Fruit fly (Drosophila melanogaster) whole organism, wandering third instar larva: ENCODE measurements around the gene CG14854.
A peak's percentile ranks its signal among the peaks of the same experiment; 100 is the strongest.

Source experiments
- Abd-B ChIP-seq: fragments of >200 bp; optimal IDR thresholded peaks from 2 replicates; lab custom pipeline; 2017; ENCODE audit warnings: missing biosample characterization, missing genetic modification characterization
- CG32264 ChIP-seq: fragments of 200-800 bp; sonication (Bioruptor generic); optimal IDR thresholded peaks from 2 replicates; lab custom pipeline; 2016; ENCODE audit warnings: missing biosample characterization, missing genetic modification characterization
- CG9705 ChIP-seq: fragments of 200-800 bp; sonication (Bioruptor generic); optimal IDR thresholded peaks from 2 replicates; lab custom pipeline; 2018; ENCODE audit warnings: missing biosample characterization, mild to moderate bottlenecking, missing genetic modification characterization
- CrebA ChIP-seq: fragments of 200-800 bp; sonication (Bioruptor generic); optimal IDR thresholded peaks from 2 replicates; lab custom pipeline; 2016; ENCODE audit warnings: missing biosample characterization, mild to moderate bottlenecking, missing genetic modification characterization, borderline replicate concordance
- Dfd ChIP-seq: fragments of >200 bp; optimal IDR thresholded peaks from 2 replicates; lab custom pipeline; 2017; ENCODE audit warnings: missing biosample characterization, missing genetic modification characterization
- Dif ChIP-seq: fragments of 200-275, 200-300 bp; sonication (Bioruptor generic); optimal IDR thresholded peaks from 2 replicates; lab custom pipeline; 2018; ENCODE audit warnings: missing biosample characterization, missing genetic modification characterization; ENCODE audit not compliant: partially characterized antibody
- GATAd ChIP-seq: sonication (Bioruptor generic); optimal IDR thresholded peaks from 2 replicates; lab custom pipeline; 2016; ENCODE audit warnings: missing biosample characterization, missing genetic modification characterization
- HLH106 ChIP-seq: fragments of 200-800 bp; optimal IDR thresholded peaks from 3 replicates; lab custom pipeline; 2019; ENCODE audit warnings: missing biosample characterization, mild to moderate bottlenecking, missing genetic modification characterization, moderate library complexity
- Hnf4 ChIP-seq: fragments of 200-800 bp; sonication (Bioruptor generic); optimal IDR thresholded peaks from 2 replicates; lab custom pipeline; 2016; ENCODE audit warnings: missing biosample characterization, mild to moderate bottlenecking, missing genetic modification characterization
- Hr78 ChIP-seq: fragments of >200 bp; optimal IDR thresholded peaks from 2 replicates; lab custom pipeline; 2017; ENCODE audit warnings: missing biosample characterization, missing genetic modification characterization
- Hr83 ChIP-seq: fragments of 200-300 bp; sonication (Bioruptor generic); optimal IDR thresholded peaks from 2 replicates; lab custom pipeline; 2016; ENCODE audit warnings: missing biosample characterization, mild to moderate bottlenecking, missing genetic modification characterization, moderate library complexity; ENCODE audit not compliant: poor library complexity, severe bottlenecking
- Jra ChIP-seq: sonication (Bioruptor generic); optimal IDR thresholded peaks from 2 replicates; lab custom pipeline; 2016; ENCODE audit warnings: missing biosample characterization, missing genetic modification characterization
- Myc ChIP-seq: fragments of >200 bp; optimal IDR thresholded peaks from 2 replicates; lab custom pipeline; 2017
- OdsH ChIP-seq: fragments of 200-800 bp; sonication (Bioruptor generic); optimal IDR thresholded peaks from 2 replicates; lab custom pipeline; 2016; ENCODE audit warnings: missing biosample characterization, mild to moderate bottlenecking, missing genetic modification characterization
- Rel ChIP-seq, 2 experiments: fragments of 200-800 bp; sonication (Bioruptor generic) in 1 of 2; optimal IDR thresholded peaks; 2 replicates in 1 of 2; 3 replicates in 1 of 2; lab custom pipeline; 2016 to 2019; ENCODE audit warnings: mild to moderate bottlenecking in 2 of 2, missing biosample characterization in 2 of 2, missing genetic modification characterization in 2 of 2, moderate library complexity in 1 of 2
- Vsx2 ChIP-seq: fragments of 200-300, 225-300 bp; sonication (Bioruptor generic); optimal IDR thresholded peaks from 2 replicates; lab custom pipeline; 2018; ENCODE audit warnings: missing biosample characterization, missing genetic modification characterization; ENCODE audit not compliant: partially characterized antibody
- br ChIP-seq: fragments of 200-800 bp; sonication (Bioruptor generic); optimal IDR thresholded peaks from 2 replicates; lab custom pipeline; 2016; ENCODE audit warnings: missing biosample characterization, missing genetic modification characterization
- brk ChIP-seq: fragments of 200-800 bp; sonication (Bioruptor generic); optimal IDR thresholded peaks from 2 replicates; lab custom pipeline; 2016; ENCODE audit warnings: missing biosample characterization, mild to moderate bottlenecking, missing genetic modification characterization
- dl ChIP-seq, 2 experiments: fragments of 175-275, 200-275 bp in 1 of 2; fragments of 200-275 bp in 1 of 2; sonication (Bioruptor generic); optimal IDR thresholded peaks; lab custom pipeline; 2018; ENCODE audit warnings: mild to moderate bottlenecking in 2 of 2, missing biosample characterization in 2 of 2, missing genetic modification characterization in 2 of 2, moderate library complexity in 2 of 2; ENCODE audit not compliant: partially characterized antibody in 2 of 2, insufficient read depth in 1 of 2
- dsf ChIP-seq: sonication (Bioruptor generic); optimal IDR thresholded peaks from 2 replicates; lab custom pipeline; 2016; ENCODE audit warnings: missing biosample characterization, missing genetic modification characterization, borderline replicate concordance
- ey ChIP-seq: fragments of 200-800 bp; sonication (Bioruptor generic); optimal IDR thresholded peaks from 2 replicates; lab custom pipeline; 2016; ENCODE audit warnings: missing biosample characterization, missing genetic modification characterization
- foxo ChIP-seq, 2 experiments: fragments of 200-800 bp; sonication (Bioruptor generic); optimal IDR thresholded peaks; 2 replicates in 1 of 2; 3 replicates in 1 of 2; lab custom pipeline; 2016 to 2017; ENCODE audit warnings: missing biosample characterization in 2 of 2, missing genetic modification characterization in 2 of 2
- fru ChIP-seq: fragments of 200-800 bp; sonication (Bioruptor generic); optimal IDR thresholded peaks from 3 replicates; lab custom pipeline; 2016; ENCODE audit warnings: missing biosample characterization, mild to moderate bottlenecking, missing genetic modification characterization
- h ChIP-seq: fragments of 200-800 bp; sonication (Bioruptor generic); optimal IDR thresholded peaks from 3 replicates; lab custom pipeline; 2016; ENCODE audit warnings: missing biosample characterization, mild to moderate bottlenecking, missing genetic modification characterization
- jim ChIP-seq: fragments of 175-275, 200-325 bp; sonication (Bioruptor generic); optimal IDR thresholded peaks from 2 replicates; lab custom pipeline; 2016; ENCODE audit warnings: missing biosample characterization, mild to moderate bottlenecking, missing genetic modification characterization
- lola ChIP-seq: fragments of >200 bp; optimal IDR thresholded peaks from 2 replicates; lab custom pipeline; 2017; ENCODE audit warnings: missing biosample characterization, missing genetic modification characterization
- pan ChIP-seq: fragments of >200 bp; optimal IDR thresholded peaks from 2 replicates; lab custom pipeline; 2017
- psq ChIP-seq: fragments of 200-800 bp; sonication (Bioruptor generic); optimal IDR thresholded peaks from 3 replicates; lab custom pipeline; 2017; ENCODE audit warnings: missing biosample characterization, mild to moderate bottlenecking, missing genetic modification characterization, moderate library complexity
- rgr ChIP-seq: fragments of 200-800 bp; sonication (Bioruptor generic); optimal IDR thresholded peaks from 3 replicates; lab custom pipeline; 2016; ENCODE audit warnings: missing biosample characterization, mild to moderate bottlenecking, missing genetic modification characterization
- sage ChIP-seq: fragments of 200-800 bp; sonication (Bioruptor generic); optimal IDR thresholded peaks from 2 replicates; lab custom pipeline; 2016; ENCODE audit warnings: missing biosample characterization, mild to moderate bottlenecking, missing genetic modification characterization
- sv ChIP-seq: fragments of 200-800 bp; sonication (Bioruptor generic); optimal IDR thresholded peaks from 3 replicates; lab custom pipeline; 2016; ENCODE audit warnings: missing biosample characterization, missing genetic modification characterization
- tai ChIP-seq: sonication (Bioruptor generic); optimal IDR thresholded peaks from 2 replicates; lab custom pipeline; 2016; ENCODE audit warnings: missing biosample characterization, missing genetic modification characterization
- woc ChIP-seq: sonication (Bioruptor generic); optimal IDR thresholded peaks from 2 replicates; lab custom pipeline; 2016; ENCODE audit warnings: missing biosample characterization, mild to moderate bottlenecking, missing genetic modification characterization

CG14854 gene

dm6 chr3R:14568501-14569137, 8.8 kb upstream of the CG14854 start, which contains the start of gene CG8066:
TSS of gene CG8066 (minus strand) at chr3R:14568847.
- TF ChIP-seq h (GFP tag; lab: Kevin White, UChicago) (no peak), dl (GFP tag; optimal IDR thresholded peaks at IDR 0.05; lab: Kevin White, UChicago; ENCODE audit: insufficient read depth in 1 of 2, partially characterized antibody in 2 of 2) (no peak), fru (no peak), woc (GFP tag; lab: Kevin White, UChicago) (no peak), sage (GFP tag; lab: Kevin White, UChicago) (peak; percentile 65), CG32264 (GFP tag; lab: Kevin White, UChicago) (no peak), br (GFP tag; lab: Kevin White, UChicago) (no peak), Vsx2 (GFP tag; lab: Kevin White, UChicago) (no peak), Rel (GFP tag; optimal IDR thresholded peaks at IDR 0.05; lab: Kevin White, UChicago) (peak; percentile 28), Rel (tag; optimal IDR thresholded peaks at IDR 0.05; lab: Kevin White, UChicago) (no peak), CG9705 (GFP tag; lab: Kevin White, UChicago) (no peak), lola (GFP tag; lab: Kevin White, UChicago) (no peak), brk (GFP tag; lab: Kevin White, UChicago) (no peak), OdsH (GFP tag; lab: Kevin White, UChicago) (no peak), Hnf4 (GFP tag; lab: Kevin White, UChicago) (peak; percentile 6), foxo (GFP tag; optimal IDR thresholded peaks at IDR 0.05; lab: Kevin White, UChicago) (peak in 1 of 2 experiments; percentile 37), ey (peak; percentile 3), pan (lab: Kevin White, UChicago) (no peak), Jra (GFP tag; lab: Kevin White, UChicago) (peak; percentile 18), HLH106 (no peak), GATAd (GFP tag; lab: Kevin White, UChicago) (no peak), tai (GFP tag; lab: Kevin White, UChicago) (no peak), sv (GFP tag; lab: Kevin White, UChicago) (no peak), Abd-B (GFP tag; lab: Kevin White, UChicago) (no peak), rgr (GFP tag; lab: Kevin White, UChicago) (peak; percentile 25), CrebA (GFP tag; lab: Kevin White, UChicago) (peak; percentile 53)
- TF ChIP-seq, all 38 proteins: peak for 8

dm6 chr3R:14567796-14568195, 7.9 kb upstream of the CG14854 start:
- TF ChIP-seq pan (lab: Kevin White, UChicago): no peak
- no peak for TF ChIP-seq woc (GFP tag; lab: Kevin White, UChicago)

- TF ChIP-seq Dfd (GFP tag; lab: Kevin White, UChicago): no peak
- no peak for TF ChIP-seq Abd-B (GFP tag; lab: Kevin White, UChicago)
- TF ChIP-seq CG9705 (GFP tag; lab: Kevin White, UChicago): no peak
- TF ChIP-seq Vsx2 (GFP tag; lab: Kevin White, UChicago): no peak
- no peak for TF ChIP-seq dsf (GFP tag; lab: Kevin White, UChicago)
- TF ChIP-seq psq (GFP tag; lab: Kevin White, UChicago): no peak
- TF ChIP-seq h (GFP tag; lab: Kevin White, UChicago): no peak
- TF ChIP-seq br (GFP tag; lab: Kevin White, UChicago): no peak
- TF ChIP-seq ey: no peak
- no peak for TF ChIP-seq woc (GFP tag; lab: Kevin White, UChicago)
- TF ChIP-seq Hr83 (GFP tag; lab: Kevin White, UChicago): no peak
- no peak for TF ChIP-seq Hr78
- TF ChIP-seq CG32264 (GFP tag; lab: Kevin White, UChicago): no peak
- no peak for TF ChIP-seq Dif
- TF ChIP-seq rgr (GFP tag; lab: Kevin White, UChicago): no peak
- no peak for TF ChIP-seq jim (GFP tag; lab: Kevin White, UChicago)
- no peak for TF ChIP-seq Myc (lab: Kevin White, UChicago)
Observed at dm6 chr3R:14567329-14567728, 7.5 kb upstream of the CG14854 start, which contains the start of gene CG31313. TSS of gene CG31313 (minus strand) at chr3R:14567429.
